Fruit fly (Drosophila melanogaster) whole organism, embryonic: ENCODE data around the gene Sfp33A2.

ENCODE experiments used
- Atf6 ChIP-seq: fragments of 200-800 bp; sonication (Bioruptor generic); IDR thresholded peaks from 2 replicates; pipeline ENCODE4 v1.3.6; 2022; ENCODE audit warnings: missing biosample characterization, missing genetic modification characterization
- CG10543 ChIP-seq: fragments of 200-800 bp; sonication (Bioruptor generic); optimal IDR thresholded peaks from 3 replicates; lab custom pipeline; 2017; ENCODE audit warnings: missing biosample characterization, mild to moderate bottlenecking, missing genetic modification characterization, moderate library complexity
- CG12155 ChIP-seq: fragments of 200-800 bp; sonication (Bioruptor generic); optimal IDR thresholded peaks from 3 replicates; lab custom pipeline; 2016; ENCODE audit warnings: missing biosample characterization, missing genetic modification characterization
- CG12769 ChIP-seq: fragments of 200-800 bp; sonication (Bioruptor generic); optimal IDR thresholded peaks from 2 replicates; lab custom pipeline; 2019; ENCODE audit warnings: missing biosample characterization, mild to moderate bottlenecking, missing genetic modification characterization, moderate library complexity
- CG15601 ChIP-seq: fragments of 200-800 bp; sonication (Bioruptor generic); optimal IDR thresholded peaks from 3 replicates; lab custom pipeline; 2019; ENCODE audit warnings: missing biosample characterization, mild to moderate bottlenecking, missing genetic modification characterization, moderate library complexity
- CG16779 ChIP-seq: fragments of 200-800 bp; sonication (Bioruptor generic); IDR thresholded peaks from 2 replicates; pipeline ENCODE4 v1.3.6; 2022; ENCODE audit warnings: missing biosample characterization, missing genetic modification characterization
- CG17385 ChIP-seq: fragments of 200-800 bp; sonication (Bioruptor generic); optimal IDR thresholded peaks from 3 replicates; lab custom pipeline; 2018; ENCODE audit warnings: missing biosample characterization, mild to moderate bottlenecking, missing genetic modification characterization
- CG18764 ChIP-seq: fragments of 200-800 bp; sonication (Bioruptor generic); optimal IDR thresholded peaks from 3 replicates; lab custom pipeline; 2016; ENCODE audit warnings: missing biosample characterization, missing genetic modification characterization
- CG2116 ChIP-seq: fragments of 200-800 bp; sonication (Bioruptor generic); optimal IDR thresholded peaks from 3 replicates; lab custom pipeline; 2018; ENCODE audit warnings: missing biosample characterization, mild to moderate bottlenecking, missing genetic modification characterization
- CG2120 ChIP-seq: fragments of 200-800 bp; sonication (Bioruptor generic); optimal IDR thresholded peaks from 3 replicates; lab custom pipeline; 2016; ENCODE audit warnings: missing biosample characterization, missing genetic modification characterization
- CG34224 ChIP-seq: fragments of 200-800 bp; sonication (Bioruptor generic); IDR thresholded peaks from 3 replicates; pipeline ENCODE4 v1.3.6; 2022; ENCODE audit warnings: missing biosample characterization, missing genetic modification characterization; ENCODE audit not compliant: partially characterized antibody
- CG34376 ChIP-seq: fragments of 200-800 bp; sonication (Bioruptor generic); optimal IDR thresholded peaks from 2 replicates; lab custom pipeline; 2018; ENCODE audit warnings: missing biosample characterization, mild to moderate bottlenecking, missing genetic modification characterization
- CG6254 ChIP-seq: fragments of 200-800 bp; sonication (Bioruptor generic); optimal IDR thresholded peaks from 3 replicates; lab custom pipeline; 2017; ENCODE audit warnings: mild to moderate bottlenecking, missing biosample characterization, missing genetic modification reagents, missing genetic modification characterization
- CG8478 ChIP-seq: fragments of >200 bp; optimal IDR thresholded peaks from 2 replicates; lab custom pipeline; 2018
- Dll ChIP-seq: fragments of 200-800 bp; sonication (Bioruptor generic); IDR thresholded peaks from 4 replicates; pipeline ENCODE4 v1.3.6; 2022; ENCODE audit warnings: missing biosample characterization, missing genetic modification characterization; ENCODE audit not compliant: partially characterized antibody
- Eip74EF ChIP-seq, 2 experiments: fragments of 200-800 bp in 1 of 2; fragments of >200 bp in 1 of 2; sonication (Bioruptor generic) in 1 of 2; optimal IDR thresholded peaks; 2 replicates each; lab custom pipeline; 2017 to 2019; ENCODE audit warnings: missing biosample characterization in 2 of 2, missing genetic modification characterization in 2 of 2, mild to moderate bottlenecking in 1 of 2, moderate library complexity in 1 of 2
- Hey ChIP-seq: fragments of 200-800 bp; sonication (Bioruptor generic); optimal IDR thresholded peaks from 3 replicates; lab custom pipeline; 2018; ENCODE audit warnings: missing biosample characterization, mild to moderate bottlenecking, missing genetic modification characterization
- Med ChIP-seq: fragments of 200-800 bp; sonication (Bioruptor generic); peaks from one replicate; lab custom pipeline; 2016; ENCODE audit warnings: missing biosample characterization, missing genetic modification characterization, mild to moderate bottlenecking, inconsistent platforms, moderate library complexity
- NFAT ChIP-seq: fragments of 200-800 bp; sonication (Bioruptor generic); IDR thresholded peaks from 2 replicates; pipeline ENCODE4 v1.3.6; 2022; ENCODE audit warnings: missing biosample characterization, missing genetic modification characterization
- Nf-YC ChIP-seq: fragments of 200-800 bp; optimal IDR thresholded peaks from 3 replicates; lab custom pipeline; 2019; ENCODE audit warnings: missing biosample characterization, mild to moderate bottlenecking, missing genetic modification characterization, moderate library complexity
- Opbp ChIP-seq: fragments of 200-800 bp; sonication (Bioruptor generic); IDR thresholded peaks from 3 replicates; pipeline ENCODE4 v1.3.6; 2022; ENCODE audit warnings: missing biosample characterization, missing genetic modification characterization; ENCODE audit not compliant: partially characterized antibody
- amos ChIP-seq: fragments of 200-800 bp; sonication (Bioruptor generic); IDR thresholded peaks from 2 replicates; pipeline ENCODE4 v1.3.6; 2022; ENCODE audit warnings: missing biosample characterization, missing genetic modification characterization; ENCODE audit not compliant: partially characterized antibody
- ato ChIP-seq: fragments of 200-800 bp; sonication (Bioruptor generic); IDR thresholded peaks from 2 replicates; pipeline ENCODE4 v1.3.6; 2022; ENCODE audit warnings: missing biosample characterization, missing genetic modification characterization; ENCODE audit not compliant: partially characterized antibody
- az2 ChIP-seq: fragments of 200-800 bp; sonication (Bioruptor generic); optimal IDR thresholded peaks from 3 replicates; lab custom pipeline; 2016; ENCODE audit warnings: missing biosample characterization, missing genetic modification characterization
- bab2 ChIP-seq: fragments of 200-800 bp; sonication (Bioruptor generic); optimal IDR thresholded peaks from 2 replicates; lab custom pipeline; 2016; ENCODE audit warnings: missing biosample characterization, missing genetic modification characterization
- btn ChIP-seq: fragments of 200-800 bp; sonication (Bioruptor generic); optimal IDR thresholded peaks from 2 replicates; lab custom pipeline; 2016; ENCODE audit warnings: missing biosample characterization, missing genetic modification characterization
- crol ChIP-seq: fragments of 200-800 bp; sonication (Bioruptor generic); IDR thresholded peaks from 2 replicates; pipeline ENCODE4 v1.3.6; 2022; ENCODE audit warnings: missing biosample characterization, missing genetic modification characterization
- ems ChIP-seq: fragments of 200-800 bp; sonication (Bioruptor generic); optimal IDR thresholded peaks from 3 replicates; lab custom pipeline; 2016; ENCODE audit warnings: missing biosample characterization, missing genetic modification characterization
- ftz-f1 ChIP-seq: fragments of 200-800 bp; sonication (Bioruptor generic); optimal IDR thresholded peaks from 2 replicates; lab custom pipeline; 2016; ENCODE audit warnings: missing biosample characterization, missing genetic modification characterization
- gcm2 ChIP-seq: fragments of 200-800 bp; sonication (Bioruptor generic); optimal IDR thresholded peaks from 2 replicates; lab custom pipeline; 2016; ENCODE audit warnings: missing biosample characterization, missing genetic modification characterization
- gro ChIP-seq: fragments of 200-800 bp; sonication (Bioruptor generic); optimal IDR thresholded peaks from 2 replicates; lab custom pipeline; 2016; ENCODE audit warnings: missing biosample characterization, missing genetic modification characterization
- ind ChIP-seq: fragments of 200-800 bp; sonication (Bioruptor generic); optimal IDR thresholded peaks from 3 replicates; lab custom pipeline; 2016; ENCODE audit warnings: missing biosample characterization, missing genetic modification characterization
- insv ChIP-seq, 2 experiments: fragments of 200-800 bp; sonication (Bioruptor generic); optimal IDR thresholded peaks; 3 replicates each; lab custom pipeline; 2016 to 2018; ENCODE audit warnings: missing biosample characterization in 2 of 2, missing genetic modification characterization in 2 of 2
- inv ChIP-seq: fragments of 200-800 bp; sonication (Bioruptor generic); IDR thresholded peaks from 2 replicates; pipeline ENCODE4 v1.3.6; 2022; ENCODE audit warnings: missing biosample characterization, missing genetic modification characterization; ENCODE audit not compliant: partially characterized antibody
- kni ChIP-seq: fragments of 200-800 bp; sonication (Bioruptor generic); optimal IDR thresholded peaks from 3 replicates; lab custom pipeline; 2017; ENCODE audit warnings: mild to moderate bottlenecking, missing biosample characterization, missing genetic modification reagents, missing genetic modification characterization
- nom ChIP-seq: fragments of 200-800 bp; sonication (Bioruptor generic); optimal IDR thresholded peaks from 2 replicates; lab custom pipeline; 2017; ENCODE audit warnings: missing biosample characterization, missing genetic modification characterization, mild to moderate bottlenecking, moderate library complexity, missing genetic modification reagents
- otp ChIP-seq: fragments of 200-800 bp; sonication (Bioruptor generic); IDR thresholded peaks from 3 replicates; pipeline ENCODE4, ENCODE4 v1.3.6; 2022; ENCODE audit warnings: missing biosample characterization, missing genetic modification characterization
- sna ChIP-seq: fragments of 200-800 bp; sonication (Bioruptor generic); IDR thresholded peaks from 2 replicates; pipeline ENCODE4 v1.3.6; 2022; ENCODE audit warnings: missing biosample characterization, missing genetic modification characterization; ENCODE audit not compliant: partially characterized antibody
- unc-4 ChIP-seq: fragments of 200-800 bp; sonication (Bioruptor generic); IDR thresholded peaks from 2 replicates; pipeline ENCODE4 v1.3.6; 2022; ENCODE audit warnings: missing biosample characterization, missing genetic modification characterization; ENCODE audit not compliant: partially characterized antibody

Sfp33A2 gene

dm6 chr2L:11806701-11807674 is 30.5 kb upstream of the Sfp33A2 start (continued):
- TF ChIP-seq insv (GFP tag; optimal IDR thresholded peaks at IDR 0.05; lab: Kevin White, UChicago) = peak in 1 of 2 experiments; percentile 82
- TF ChIP-seq CG16779 (GFP tag; lab: Robert Waterston, UW) = no peak
- no peak for TF ChIP-seq btn (GFP tag; lab: Kevin White, UChicago)
- no peak for TF ChIP-seq gcm2 (GFP tag; lab: Kevin White, UChicago)
- peak; percentile 35 for TF ChIP-seq CG17385 (GFP tag; lab: Kevin White, UChicago)
- TF ChIP-seq CG8478 = peak; percentile 64
- peak; percentile 100 for TF ChIP-seq crol
- no peak for TF ChIP-seq inv
- TF ChIP-seq ato (GFP tag; lab: Robert Waterston, UW) = peak; percentile 7; the same call in 1 of the 2 replicates
- TF ChIP-seq CG2116 (GFP tag; lab: Kevin White, UChicago) = peak; percentile 90
- peak; percentile 63 for TF ChIP-seq kni (GFP tag; lab: Kevin White, UChicago)
- peak; percentile 72 for TF ChIP-seq CG12769 (tag; lab: Kevin White, UChicago)
- peak; percentile 57 for TF ChIP-seq CG6254 (GFP tag; lab: Kevin White, UChicago)
- TF ChIP-seq CG18764 (GFP tag; lab: Kevin White, UChicago) = no peak
- peak; percentile 45; the same call in 2 of the 3 replicates for TF ChIP-seq CG34224 (GFP tag; lab: Robert Waterston, UW)
- TF ChIP-seq NFAT (GFP tag; lab: Robert Waterston, UW) = peak; percentile 48; the same call in 1 of the 2 replicates
- peak; percentile 6 for TF ChIP-seq bab2 (GFP tag; lab: Kevin White, UChicago)
- no peak for TF ChIP-seq ems
- 0 out of 3 replicates have a peak, but pooled peaks have one; percentile 28 for TF ChIP-seq Opbp (GFP tag; lab: Robert Waterston, UW)
- peak; percentile 3 for TF ChIP-seq CG2120 (GFP tag; lab: Kevin White, UChicago)
- TF ChIP-seq Atf6 (GFP tag; lab: Robert Waterston, UW) = 0 out of 2 replicates have a peak, but pooled peaks have one; percentile 12
- no peak for TF ChIP-seq az2
- TF ChIP-seq CG34376 (GFP tag; lab: Kevin White, UChicago) = peak; percentile 23
- TF ChIP-seq gro (GFP tag; lab: Kevin White, UChicago) = peak; percentile 73
- TF ChIP-seq Med (GFP tag; lab: Kevin White, UChicago) = peak; percentile 87
- peak in 1 of 2 experiments; percentile 16 for TF ChIP-seq Eip74EF (GFP tag; optimal IDR thresholded peaks at IDR 0.05; lab: Kevin White, UChicago)
- TF ChIP-seq sna = peak; percentile 32; the same call in 1 of the 2 replicates
- TF ChIP-seq CG12155 (GFP tag; lab: Kevin White, UChicago) = peak; percentile 15
- TF ChIP-seq Dll (GFP tag; lab: Robert Waterston, UW) = peak; percentile 42; the same call in 1 of the 4 replicates
- peak; percentile 40 for TF ChIP-seq CG15601 (tag; lab: Kevin White, UChicago)
- no peak for TF ChIP-seq ind
- TF ChIP-seq otp = peak; percentile 17; the same call in 1 of the 3 replicates
- TF ChIP-seq CG10543 (GFP tag; lab: Kevin White, UChicago) = peak; percentile 79
- TF ChIP-seq nom (GFP tag; lab: Kevin White, UChicago) = peak; percentile 93
- peak; percentile 87 for TF ChIP-seq Nf-YC (tag; lab: Kevin White, UChicago)
- peak; percentile 35 for TF ChIP-seq Hey
- TF ChIP-seq ftz-f1 (GFP tag; lab: Kevin White, UChicago) = peak; percentile 55
- TF ChIP-seq amos (GFP tag; lab: Robert Waterston, UW) = peak; percentile 10; the same call in 1 of the 2 replicates
- TF ChIP-seq unc-4 (GFP tag; lab: Robert Waterston, UW) = peak; percentile 48
